Fruit fly (Drosophila melanogaster) whole organism: ENCODE data around the gene CG42709.
A peak's percentile ranks its signal among the peaks of the same experiment; 100 is the strongest.

ENCODE experiments used
- CG8478 ChIP-seq: fragments of >200 bp; optimal IDR thresholded peaks from 2 replicates; lab custom pipeline; 2018; ENCODE audit warnings: inconsistent platforms
- Dll ChIP-seq: fragments of >200 bp; optimal IDR thresholded peaks from 2 replicates; lab custom pipeline; 2017
- EcR ChIP-seq, 2 experiments: fragments of >200 bp; optimal IDR thresholded peaks; 2 replicates each; lab custom pipeline; 2017; ENCODE audit warnings: missing biosample characterization in 2 of 2, missing genetic modification characterization in 2 of 2, missing genetic modification reagents in 2 of 2
- pan ChIP-seq: fragments of >200 bp; optimal IDR thresholded peaks from 2 replicates; lab custom pipeline; 2017
- psq ChIP-seq: fragments of >200 bp; optimal IDR thresholded peaks from 2 replicates; lab custom pipeline; 2017
- usp ChIP-seq: fragments of >200 bp; optimal IDR thresholded peaks from 2 replicates; lab custom pipeline; 2017; ENCODE audit warnings: missing biosample characterization, missing genetic modification characterization, mixed read lengths

Gene CG42709

DNA sequence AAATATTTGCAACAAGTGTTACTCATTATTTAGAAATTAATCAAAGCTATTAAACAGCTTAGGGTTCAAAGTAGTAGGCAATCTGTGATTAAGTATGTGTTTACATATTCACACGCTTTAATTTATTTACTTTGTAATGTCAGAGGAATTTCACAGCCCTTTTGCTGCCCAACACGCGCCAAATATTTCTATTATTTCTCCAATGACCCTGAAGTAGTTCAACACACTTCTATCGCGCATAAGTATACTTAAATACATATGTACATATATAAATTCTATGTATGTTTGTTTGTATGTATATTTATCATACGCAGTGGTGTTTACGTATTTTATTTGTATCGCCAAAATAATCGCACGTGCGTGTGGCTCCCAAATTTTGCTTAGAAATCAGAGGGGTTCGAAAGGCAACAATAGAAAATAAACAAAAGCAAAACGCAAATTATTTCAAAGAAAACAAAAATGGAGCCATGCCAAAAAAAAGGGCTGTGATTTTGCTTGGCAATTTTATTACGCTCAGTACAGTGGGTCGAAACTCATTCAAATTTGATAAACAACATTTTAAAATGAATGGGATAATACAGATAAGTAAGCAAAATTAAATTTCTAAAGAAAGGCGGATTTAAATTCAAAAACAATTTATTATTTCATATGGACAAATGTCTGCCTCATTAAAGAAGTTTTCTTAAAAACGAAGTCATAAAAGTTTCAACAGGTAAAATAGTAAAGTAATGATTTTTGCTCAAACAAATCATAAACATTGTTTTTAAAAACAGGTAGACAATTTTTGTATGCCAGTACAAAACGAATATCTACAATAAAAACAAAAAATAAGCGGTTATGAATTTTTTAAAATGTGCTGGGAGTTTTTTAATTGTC is 13.4 kb downstream of the CG42709 start:
- TF ChIP-seq usp (GFP tag; lab: Kevin White, UChicago) (no peak), CG8478 (lab: Kevin White, UChicago) (no peak), psq (lab: Kevin White, UChicago) (no peak), EcR (GFP tag; optimal IDR thresholded peaks at IDR 0.05; lab: Kevin White, UChicago) (no peak), Dll (no peak), pan (lab: Kevin White, UChicago) (no peak)

- TF ChIP-seq CG8478 (lab: Kevin White, UChicago) (no peak), pan (lab: Kevin White, UChicago) (no peak), Dll (no peak), EcR (GFP tag; optimal IDR thresholded peaks at IDR 0.05; lab: Kevin White, UChicago) (no peak), usp (GFP tag; lab: Kevin White, UChicago) (no peak), psq (lab: Kevin White, UChicago) (no peak)
These were observed 14.2 kb downstream of the CG42709 start for dm6 chr3L:12804035-12804729.

dm6 chr3L:12804730-12805170 is 14.8 kb downstream of the CG42709 start, which contains the start of gene Atg1:
TSS of gene Atg1 (minus strand) at chr3L:12805116.
- TF ChIP-seq usp (GFP tag; lab: Kevin White, UChicago) (no peak), EcR (GFP tag; optimal IDR thresholded peaks at IDR 0.05; lab: Kevin White, UChicago) (no peak), pan (lab: Kevin White, UChicago) (no peak), CG8478 (lab: Kevin White, UChicago) (no peak), Dll (no peak), psq (lab: Kevin White, UChicago) (no peak)

dm6 chr3L:12805660-12806289 is 15.8 kb downstream of the CG42709 start, which contains the start of gene Sap130:
TSS of gene Sap130 (plus strand) at chr3L:12805902.
- TF ChIP-seq psq (lab: Kevin White, UChicago) (no peak), usp (GFP tag; lab: Kevin White, UChicago) (no peak), CG8478 (lab: Kevin White, UChicago) (no peak), EcR (GFP tag; optimal IDR thresholded peaks at IDR 0.05; lab: Kevin White, UChicago) (no peak), Dll (no peak), pan (lab: Kevin White, UChicago) (no peak)

DNA sequence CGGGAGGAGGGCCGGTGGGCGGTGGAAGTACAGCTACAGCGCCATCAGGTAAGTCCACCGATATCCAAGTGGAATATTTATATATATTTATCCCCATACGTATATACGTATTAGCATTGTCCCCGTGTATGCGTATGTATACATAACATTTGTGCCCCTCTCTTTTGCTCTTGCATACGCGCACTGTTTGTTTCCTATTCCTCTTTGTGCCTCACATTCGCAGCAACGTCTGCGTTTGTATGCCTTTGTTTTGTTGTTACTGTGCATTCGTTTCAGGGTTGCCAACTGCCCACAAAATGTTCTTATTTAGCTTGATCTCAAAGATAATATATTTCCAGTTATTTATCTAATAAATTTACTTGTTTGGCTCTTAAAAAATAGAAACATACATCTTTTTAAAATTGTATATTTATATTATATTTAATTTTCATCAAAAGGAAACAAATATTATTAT is 16.3 kb downstream of the CG42709 start:
- TF ChIP-seq EcR (GFP tag; optimal IDR thresholded peaks at IDR 0.05; lab: Kevin White, UChicago) (no peak), psq (lab: Kevin White, UChicago) (peak; percentile 80)

- TF ChIP-seq psq (lab: Kevin White, UChicago) (no peak), Dll (no peak), usp (GFP tag; lab: Kevin White, UChicago) (no peak), CG8478 (lab: Kevin White, UChicago) (no peak), EcR (GFP tag; optimal IDR thresholded peaks at IDR 0.05; lab: Kevin White, UChicago) (no peak), pan (lab: Kevin White, UChicago) (no peak)
These were observed 18.4 kb downstream of the CG42709 start, which contains the start of gene CG32110 for dm6 chr3L:12808421-12808820. TSS of gene CG32110 (plus strand) at chr3L:12808721.

DNA sequence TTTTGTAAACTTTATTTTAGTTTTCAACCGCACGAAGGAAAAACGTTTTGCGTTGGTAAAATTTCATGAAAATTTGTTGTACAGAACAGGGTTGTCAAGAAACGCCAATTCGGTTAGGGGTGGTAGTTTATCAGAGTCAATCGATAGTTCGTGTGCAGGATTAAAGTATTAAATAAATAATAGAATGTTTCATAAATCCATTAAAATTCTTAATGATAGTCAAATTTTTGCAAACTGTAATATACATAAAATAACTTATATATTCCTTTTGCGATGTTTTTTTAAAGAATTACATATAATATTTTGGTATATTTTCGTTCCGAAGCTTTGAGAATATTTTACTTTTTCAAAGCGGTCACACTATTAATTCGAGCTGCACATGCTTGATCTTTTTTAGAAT is 23.9 kb downstream of the CG42709 start, which contains the start of the genes Sf3a2 and CG42588:
TSS of gene Sf3a2 (minus strand) at position 113 of the 400 bp plus-strand sequence.
TSS of gene CG42588 (plus strand) at position 348 of the 400 bp plus-strand sequence.
- no peak for TF ChIP-seq EcR (GFP tag; optimal IDR thresholded peaks at IDR 0.05; lab: Kevin White, UChicago)
- TF ChIP-seq usp (GFP tag; lab: Kevin White, UChicago) = no peak
- no peak for TF ChIP-seq psq (lab: Kevin White, UChicago)
- no peak for TF ChIP-seq pan (lab: Kevin White, UChicago)
- TF ChIP-seq CG8478 (lab: Kevin White, UChicago) = no peak
- no peak for TF ChIP-seq Dll

DNA sequence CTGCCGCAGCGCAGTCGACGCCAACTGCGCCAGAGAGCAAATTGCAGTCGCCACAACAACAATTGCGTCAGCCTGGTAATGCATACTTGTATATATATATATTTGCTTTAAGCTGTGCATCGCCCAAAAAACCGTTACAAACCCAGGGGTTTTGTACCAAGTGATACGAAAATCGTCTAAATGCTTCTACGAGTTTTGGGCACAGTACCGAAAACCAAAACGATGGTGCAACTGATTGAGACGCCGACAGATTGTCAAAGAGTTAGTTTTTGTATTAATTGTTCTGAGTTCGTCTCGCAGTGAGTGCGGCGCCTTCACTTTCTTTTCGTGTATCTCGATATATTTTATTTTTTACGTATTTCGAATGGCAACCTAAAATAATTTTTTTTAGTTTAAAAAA is 24.8 kb downstream of the CG42709 start:
- TF ChIP-seq CG8478 (lab: Kevin White, UChicago) (no peak), pan (lab: Kevin White, UChicago) (no peak), usp (GFP tag; lab: Kevin White, UChicago) (no peak)

dm6 chr3L:12815756-12816155 is 25.8 kb downstream of the CG42709 start:
- TF ChIP-seq EcR (GFP tag; optimal IDR thresholded peaks at IDR 0.05; lab: Kevin White, UChicago) (no peak), CG8478 (lab: Kevin White, UChicago) (no peak), Dll (no peak), psq (lab: Kevin White, UChicago) (no peak), pan (lab: Kevin White, UChicago) (no peak), usp (GFP tag; lab: Kevin White, UChicago) (no peak)

- TF ChIP-seq usp (GFP tag; lab: Kevin White, UChicago) (no peak), EcR (GFP tag; optimal IDR thresholded peaks at IDR 0.05; lab: Kevin White, UChicago) (no peak), psq (lab: Kevin White, UChicago) (no peak), Dll (no peak), pan (lab: Kevin White, UChicago) (no peak), CG8478 (lab: Kevin White, UChicago) (no peak)
These were observed 37.7 kb downstream of the CG42709 start for dm6 chr3L:12827705-12828104.

dm6 chr3L:12828532-12828931 is 38.5 kb downstream of the CG42709 start:
- TF ChIP-seq CG8478 (lab: Kevin White, UChicago) (no peak), Dll (no peak), psq (lab: Kevin White, UChicago) (no peak), usp (GFP tag; lab: Kevin White, UChicago) (no peak), pan (lab: Kevin White, UChicago) (no peak), EcR (GFP tag; optimal IDR thresholded peaks at IDR 0.05; lab: Kevin White, UChicago) (no peak)
